Fruit fly (Drosophila melanogaster): ENCODE data around the gene mRpL44.

mRpL44 gene

dm6 chr3R:5497600-5497999 lies 27.2 kb upstream of the mRpL44 start (continued):
- TF ChIP-seq jumu (GFP tag; optimal IDR thresholded peaks at IDR 0.05) (no peak), CG6272 (GFP tag; IDR thresholded peaks at IDR 0.05) (no peak), TFAM (GFP tag; optimal IDR thresholded peaks at IDR 0.05) (no peak), CG7839 (tag; optimal IDR thresholded peaks at IDR 0.05) (no peak), CG15269 (tag; optimal IDR thresholded peaks at IDR 0.05) (no peak), CG12219 (GFP tag; optimal IDR thresholded peaks at IDR 0.05) (no peak), rib (GFP tag; IDR thresholded peaks at IDR 0.05) (no peak), zen (tag; optimal IDR thresholded peaks at IDR 0.05) (no peak), CG33213 (GFP tag; optimal IDR thresholded peaks at IDR 0.05) (no peak), CG30403 (GFP tag; optimal IDR thresholded peaks at IDR 0.05) (no peak), GATAe (GFP tag; conservative IDR thresholded peaks at IDR 0.05) (peak; percentile 41; the same call in 1 of the 2 replicates), sna (GFP tag; IDR thresholded peaks at IDR 0.05; ENCODE audit: partially characterized antibody) (no peak), Xrp1 (GFP tag; IDR thresholded peaks at IDR 0.05) (no peak), sug (tag; optimal IDR thresholded peaks at IDR 0.05) (peak; percentile 85), sens-2 (GFP tag; IDR thresholded peaks at IDR 0.05) (no peak), shn (GFP tag; optimal IDR thresholded peaks at IDR 0.05) (no peak), Tbp (GFP tag; optimal IDR thresholded peaks at IDR 0.05) (no peak), CG4820 (GFP tag; optimal IDR thresholded peaks at IDR 0.05) (no peak), CG3281 (GFP tag; optimal IDR thresholded peaks at IDR 0.05) (no peak), Nf-YA (GFP tag; IDR thresholded peaks at IDR 0.05) (no peak), sob (GFP tag; IDR thresholded peaks at IDR 0.05) (no peak), gro (GFP tag; optimal IDR thresholded peaks at IDR 0.05) (no peak), twi (tag; optimal IDR thresholded peaks at IDR 0.05) (no peak), ab (GFP tag; optimal IDR thresholded peaks at IDR 0.05) (no peak), sim (GFP tag; IDR thresholded peaks at IDR 0.05) (no peak), caup (GFP tag; optimal IDR thresholded peaks at IDR 0.05; ENCODE audit: severe bottlenecking) (no peak), gt (GFP tag; IDR thresholded peaks at IDR 0.05) (no peak), ftz-f1 (GFP tag; optimal IDR thresholded peaks at IDR 0.05) (peak; percentile 56), pfk (GFP tag; optimal IDR thresholded peaks at IDR 0.05) (no peak), amos (GFP tag; IDR thresholded peaks at IDR 0.05; ENCODE audit: partially characterized antibody) (no peak), BtbVII (GFP tag; optimal IDR thresholded peaks at IDR 0.05) (no peak), ranshi (GFP tag; IDR thresholded peaks at IDR 0.05) (no peak), Fer2 (tag; optimal IDR thresholded peaks at IDR 0.05) (no peak), Hr78 (GFP tag; optimal IDR thresholded peaks at IDR 0.05) (peak in 1 of 2 experiments; percentile 8), CG11696 (GFP tag; IDR thresholded peaks at IDR 0.05) (no peak), seq (GFP tag; IDR thresholded peaks at IDR 0.05) (no peak), CG34224 (GFP tag; IDR thresholded peaks at IDR 0.05; ENCODE audit: partially characterized antibody) (no peak), onecut (GFP tag; IDR thresholded peaks at IDR 0.05) (no peak), CG13296 (GFP tag; optimal IDR thresholded peaks at IDR 0.05) (no peak), pum (GFP tag; optimal IDR thresholded peaks at IDR 0.05) (no peak), eyg (GFP tag; optimal IDR thresholded peaks at IDR 0.05) (no peak), Oaz (GFP tag; IDR thresholded peaks at IDR 0.05) (no peak), gcm (GFP tag; optimal IDR thresholded peaks at IDR 0.05) (no peak), Ravus (GFP tag; IDR thresholded peaks at IDR 0.05) (no peak), so (GFP tag; IDR thresholded peaks at IDR 0.05) (0 out of 3 replicates have a peak, but pooled peaks have one; percentile 43), nau (GFP tag; optimal IDR thresholded peaks at IDR 0.05) (no peak), hb (GFP tag; IDR thresholded peaks at IDR 0.05; ENCODE audit: partially characterized antibody) (no peak), al (GFP tag; IDR thresholded peaks at IDR 0.05) (no peak), pho (GFP tag; optimal IDR thresholded peaks at IDR 0.05) (no peak), CG10431 (GFP tag; optimal IDR thresholded peaks at IDR 0.05) (no peak), HLH4C (GFP tag; IDR thresholded peaks at IDR 0.05; ENCODE audit: partially characterized antibody) (no peak), Stat92E (GFP tag; optimal IDR thresholded peaks at IDR 0.05) (no peak)

Data from whole organism, embryonic.